Worm (Caenorhabditis elegans) whole organism, late embryonic: ENCODE measurements around the gene noa-1.

Experiments
- F13H6.1 ChIP-seq: sonication (generic microtip); optimal IDR thresholded peaks from 2 replicates; lab custom pipeline; 2016; ENCODE audit warnings: missing genetic modification characterization, missing compliant biosample characterization
- ama-1 ChIP-seq: fragments of 150-350 bp; optimal IDR thresholded peaks from 2 replicates; lab custom pipeline; 2014
- ceh-18 ChIP-seq: sonication (generic microtip); optimal IDR thresholded peaks from 2 replicates; lab custom pipeline; 2016; ENCODE audit warnings: missing genetic modification characterization, missing compliant biosample characterization
- ceh-31 ChIP-seq: sonication (generic microtip); optimal IDR thresholded peaks from 2 replicates; lab custom pipeline; 2016; ENCODE audit warnings: missing genetic modification characterization, missing compliant biosample characterization
- ceh-45 ChIP-seq: fragments of 200-800 bp; sonication (Bioruptor generic); IDR thresholded peaks from 2 replicates; pipeline ENCODE4 v1.3.6; 2022; ENCODE audit warnings: missing genetic modification reagents, missing genetic modification characterization, missing compliant biosample characterization
- dve-1 ChIP-seq: sonication (generic microtip); optimal IDR thresholded peaks from 2 replicates; lab custom pipeline; 2017; ENCODE audit warnings: antibody characterized with exemption, mild to moderate bottlenecking, missing genetic modification characterization, missing compliant biosample characterization
- eyg-1 ChIP-seq: sonication (generic microtip); optimal IDR thresholded peaks from 2 replicates; lab custom pipeline; 2016; ENCODE audit warnings: missing genotype, missing genetic modification characterization, missing compliant biosample characterization
- fkh-10 ChIP-seq: fragments of 150-350 bp; optimal IDR thresholded peaks from 2 replicates; lab custom pipeline; 2014; ENCODE audit warnings: missing biosample characterization, missing genetic modification reagents, missing genetic modification characterization
- hlh-15 ChIP-seq: sonication (generic microtip); optimal IDR thresholded peaks from 2 replicates; lab custom pipeline; 2016; ENCODE audit warnings: missing genetic modification characterization, missing compliant biosample characterization
- pha-4 ChIP-seq: fragments of 150-350 bp; optimal IDR thresholded peaks from 2 replicates; lab custom pipeline; 2018; ENCODE audit warnings: missing biosample characterization, missing genetic modification reagents, missing genetic modification characterization
- ref-2 ChIP-seq: sonication (generic microtip); optimal IDR thresholded peaks from 2 replicates; lab custom pipeline; 2016; ENCODE audit warnings: missing genetic modification characterization, missing compliant biosample characterization
- ttx-3 ChIP-seq: sonication (generic microtip); optimal IDR thresholded peaks from 2 replicates; lab custom pipeline; 2016; ENCODE audit warnings: missing genetic modification reagents, missing genetic modification characterization, missing compliant biosample characterization
- ztf-16 ChIP-seq: sonication (generic microtip); optimal IDR thresholded peaks from 2 replicates; lab custom pipeline; 2017; ENCODE audit warnings: missing genetic modification characterization, missing compliant biosample characterization

- TF ChIP-seq ref-2 (tag; lab: Kevin White, UChicago) (no peak), hlh-15 (tag; lab: Kevin White, UChicago) (no peak), fkh-10 (GFP tag; lab: Kevin White, UChicago) (no peak), ceh-18 (tag; lab: Kevin White, UChicago) (no peak), pha-4 (tag; lab: Kevin White, UChicago) (no peak), ceh-31 (tag; lab: Kevin White, UChicago) (no peak), F13H6.1 (tag; lab: Kevin White, UChicago) (no peak), ama-1 (lab: Kevin White, UChicago) (no peak), eyg-1 (tag; lab: Kevin White, UChicago) (no peak), dve-1 (tag; lab: Kevin White, UChicago) (no peak), ztf-16 (tag; lab: Kevin White, UChicago) (no peak), ttx-3 (tag; lab: Kevin White, UChicago) (no peak), ceh-45 (GFP tag; lab: Robert Waterston, UW) (no peak)
Observed at ce11 chrII:13503653-13504052, 37.2 kb downstream of the noa-1 start, which contains the start of gene F54F11.1.
